Fruit fly (Drosophila melanogaster): Measurements from ENCODE around the gene CG10098.

DNA sequence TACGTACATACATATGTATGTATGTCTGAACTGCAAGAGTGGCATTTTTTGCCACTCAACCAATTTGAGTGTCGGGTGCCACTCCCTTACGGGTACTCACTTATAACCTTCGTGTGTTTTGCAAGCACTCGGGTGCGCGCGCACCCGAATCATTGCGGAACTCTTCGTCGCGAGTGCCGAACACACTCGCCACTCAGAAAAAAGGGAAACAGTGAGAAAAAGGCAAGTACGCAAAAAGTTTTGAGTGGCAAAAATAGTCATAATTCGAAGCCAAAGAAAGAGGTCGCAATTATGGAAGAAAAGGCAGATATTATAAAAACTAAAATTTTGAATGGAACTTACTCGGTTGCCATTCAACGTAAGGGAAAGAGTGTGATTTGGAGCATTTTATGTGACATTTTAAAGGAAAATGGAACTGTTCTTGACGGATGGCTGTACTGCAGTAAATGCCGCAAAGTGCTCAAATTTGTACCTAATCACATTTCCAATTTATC is 34.0 kb upstream of the CG10098 start:
- TF ChIP-seq CTCF (optimal IDR thresholded peaks at IDR 0.05) (no peak), CG8478 (optimal IDR thresholded peaks at IDR 0.05) (no peak)
